Fruit fly (Drosophila melanogaster) whole organism, embryonic: ENCODE results near the gene CG4820.
A peak's percentile ranks its signal among the peaks of the same experiment; 100 is the strongest.

Experiments
- Atf-2 ChIP-seq: fragments of 200-800 bp; sonication (Bioruptor generic); optimal IDR thresholded peaks from 2 replicates; lab custom pipeline; 2016; ENCODE audit warnings: missing biosample characterization, missing genetic modification characterization
- Atf6 ChIP-seq: fragments of 200-800 bp; sonication (Bioruptor generic); IDR thresholded peaks from 2 replicates; pipeline ENCODE4 v1.3.6; 2022; ENCODE audit warnings: missing biosample characterization, missing genetic modification characterization
- Awh ChIP-seq: fragments of 200-800 bp; sonication (Bioruptor generic); IDR thresholded peaks from 2 replicates; pipeline ENCODE4, ENCODE4 v1.3.6; 2022; ENCODE audit warnings: missing biosample characterization, missing genetic modification characterization
- CG10959 ChIP-seq: fragments of 200-800 bp; sonication (Bioruptor generic); IDR thresholded peaks from 2 replicates; pipeline ENCODE4 v1.3.6; 2022; ENCODE audit warnings: missing biosample characterization, missing genetic modification characterization
- CG12659 ChIP-seq: fragments of 200-800 bp; sonication (Bioruptor generic); optimal IDR thresholded peaks from 3 replicates; lab custom pipeline; 2017; ENCODE audit warnings: mild to moderate bottlenecking, missing biosample characterization, missing genetic modification reagents, missing genetic modification characterization
- CG12744 ChIP-seq: fragments of 200-800 bp; sonication (Bioruptor generic); optimal IDR thresholded peaks from 2 replicates; lab custom pipeline; 2016; ENCODE audit warnings: missing biosample characterization, missing genetic modification characterization
- CG14441 ChIP-seq: fragments of 200-800 bp; sonication (Bioruptor generic); IDR thresholded peaks from 2 replicates; pipeline ENCODE4 v1.3.6; 2022; ENCODE audit warnings: missing biosample characterization, missing genetic modification characterization
- CG15696 ChIP-seq: fragments of 200-800 bp; sonication (Bioruptor generic); optimal IDR thresholded peaks from 2 replicates; lab custom pipeline; 2019; ENCODE audit warnings: missing biosample characterization, mild to moderate bottlenecking, missing genetic modification characterization, moderate library complexity
- CG16813 ChIP-seq: fragments of 200-800 bp; sonication (Bioruptor generic); IDR thresholded peaks from 3 replicates; pipeline ENCODE4 v1.3.6; 2022; ENCODE audit warnings: missing biosample characterization, missing genetic modification characterization; ENCODE audit not compliant: partially characterized antibody
- CG2875 ChIP-seq: fragments of 200-800 bp; sonication (Bioruptor generic); optimal IDR thresholded peaks from 2 replicates; lab custom pipeline; 2017; ENCODE audit warnings: missing biosample characterization, mild to moderate bottlenecking, missing genetic modification characterization, missing genetic modification reagents
- CG31388 ChIP-seq: fragments of 200-800 bp; sonication (Bioruptor generic); optimal IDR thresholded peaks from 2 replicates; lab custom pipeline; 2016; ENCODE audit warnings: missing biosample characterization, missing genetic modification characterization
- CG3163 ChIP-seq: fragments of 200-800 bp; sonication (Bioruptor generic); optimal IDR thresholded peaks from 3 replicates; lab custom pipeline; 2016; ENCODE audit warnings: missing biosample characterization, missing genetic modification characterization
- CG32767 ChIP-seq: fragments of 200-800 bp; sonication (Bioruptor generic); IDR thresholded peaks from 2 replicates; pipeline ENCODE4 v1.3.6; 2022; ENCODE audit warnings: missing biosample characterization, missing genetic modification characterization
- CG33213 ChIP-seq: fragments of 200-800 bp; sonication (Bioruptor generic); optimal IDR thresholded peaks from 3 replicates; lab custom pipeline; 2016; ENCODE audit warnings: missing biosample characterization, missing genetic modification characterization
- CG3726 ChIP-seq: fragments of 200-800 bp; sonication (Bioruptor generic); IDR thresholded peaks from 3 replicates; pipeline ENCODE4, ENCODE4 v1.3.6; 2022; ENCODE audit warnings: missing biosample characterization, missing genetic modification characterization
- CG6654 ChIP-seq: fragments of 200-800 bp; sonication (Bioruptor generic); optimal IDR thresholded peaks from 2 replicates; lab custom pipeline; 2017; ENCODE audit warnings: missing biosample characterization, mild to moderate bottlenecking, missing genetic modification characterization
- CG8089 ChIP-seq: fragments of 200-800 bp; sonication (Bioruptor generic); optimal IDR thresholded peaks from 3 replicates; lab custom pipeline; 2016; ENCODE audit warnings: missing biosample characterization, missing genetic modification characterization
- D ChIP-seq, 2 experiments: fragments of 200-800 bp in 1 of 2; fragments of >200 bp in 1 of 2; sonication (Bioruptor generic) in 1 of 2; optimal IDR thresholded peaks; 2 replicates in 1 of 2; 3 replicates in 1 of 2; lab custom pipeline; 2017; ENCODE audit warnings: mild to moderate bottlenecking in 1 of 2, missing biosample characterization in 1 of 2, missing genetic modification characterization in 1 of 2, missing genetic modification reagents in 1 of 2
- D19A ChIP-seq: fragments of 200-800 bp; optimal IDR thresholded peaks from 3 replicates; lab custom pipeline; 2019; ENCODE audit warnings: missing biosample characterization, mild to moderate bottlenecking, missing genetic modification characterization, moderate library complexity
- Dip2 ChIP-seq: fragments of 200-800 bp; sonication (Bioruptor generic); IDR thresholded peaks from 2 replicates; pipeline ENCODE4 v1.3.6; 2022; ENCODE audit warnings: missing biosample characterization, missing genetic modification characterization
- Fer2 ChIP-seq: fragments of 200-800 bp; sonication (Bioruptor generic); optimal IDR thresholded peaks from 2 replicates; lab custom pipeline; 2018; ENCODE audit warnings: missing biosample characterization, mild to moderate bottlenecking, missing genetic modification characterization, moderate library complexity
- Gsc ChIP-seq: fragments of 200-800 bp; sonication (Bioruptor generic); IDR thresholded peaks from 2 replicates; pipeline ENCODE4 v1.3.6; 2022; ENCODE audit warnings: missing biosample characterization, missing genetic modification characterization
- H15 ChIP-seq: fragments of 200-800 bp; sonication (Bioruptor generic); IDR thresholded peaks from 3 replicates; pipeline ENCODE4 v1.3.6; 2022; ENCODE audit warnings: missing biosample characterization, missing genetic modification characterization
- HLH4C ChIP-seq: fragments of 200-800 bp; sonication (Bioruptor generic); IDR thresholded peaks from 3 replicates; pipeline ENCODE4 v1.3.6; 2022; ENCODE audit warnings: missing biosample characterization, missing genetic modification characterization; ENCODE audit not compliant: partially characterized antibody
- HLHmδ ChIP-seq: fragments of 200-800 bp; sonication (Bioruptor generic); optimal IDR thresholded peaks from 2 replicates; lab custom pipeline; 2018; ENCODE audit warnings: missing biosample characterization, mild to moderate bottlenecking, missing genetic modification characterization, moderate library complexity
- Neu2 ChIP-seq: fragments of 200-800 bp; sonication (Bioruptor generic); optimal IDR thresholded peaks from 3 replicates; lab custom pipeline; 2016; ENCODE audit warnings: missing biosample characterization, missing genetic modification characterization, borderline replicate concordance
- Nf-YC ChIP-seq: fragments of 200-800 bp; optimal IDR thresholded peaks from 3 replicates; lab custom pipeline; 2019; ENCODE audit warnings: missing biosample characterization, mild to moderate bottlenecking, missing genetic modification characterization, moderate library complexity
- Sox102F ChIP-seq: fragments of 200-800 bp; sonication (Bioruptor generic); optimal IDR thresholded peaks from 2 replicates; lab custom pipeline; 2018; ENCODE audit warnings: missing biosample characterization, mild to moderate bottlenecking, missing genetic modification characterization, moderate library complexity
- Tbp ChIP-seq: fragments of >200 bp; optimal IDR thresholded peaks from 2 replicates; lab custom pipeline; 2018; ENCODE audit warnings: missing biosample characterization, missing genetic modification characterization
- Usf ChIP-seq: fragments of 200-800 bp; sonication (Bioruptor generic); optimal IDR thresholded peaks from 2 replicates; lab custom pipeline; 2017; ENCODE audit warnings: missing genotype, missing biosample characterization, missing genetic modification characterization
- abd-A ChIP-seq: fragments of 200-800 bp; sonication (Bioruptor generic); optimal IDR thresholded peaks from 3 replicates; lab custom pipeline; 2019; ENCODE audit warnings: missing biosample characterization, mild to moderate bottlenecking, missing genetic modification characterization, moderate library complexity
- bcd ChIP-seq: fragments of 200-800 bp; sonication (Bioruptor generic); optimal IDR thresholded peaks from 2 replicates; lab custom pipeline; 2017; ENCODE audit warnings: missing biosample characterization, mild to moderate bottlenecking, missing genetic modification characterization
- br ChIP-seq: fragments of >200 bp; optimal IDR thresholded peaks from 2 replicates; lab custom pipeline; 2017
- btn ChIP-seq: fragments of 200-800 bp; sonication (Bioruptor generic); optimal IDR thresholded peaks from 2 replicates; lab custom pipeline; 2016; ENCODE audit warnings: missing biosample characterization, missing genetic modification characterization
- chif ChIP-seq, 2 experiments: fragments of 200-800 bp; sonication (Bioruptor generic); optimal IDR thresholded peaks; 3 replicates each; lab custom pipeline; 2016; ENCODE audit warnings: missing biosample characterization in 2 of 2, missing genetic modification characterization in 2 of 2
- da ChIP-seq: fragments of 200-800 bp; sonication (Bioruptor generic); optimal IDR thresholded peaks from 2 replicates; lab custom pipeline; 2016; ENCODE audit warnings: missing biosample characterization, missing genetic modification characterization
- esg ChIP-seq: fragments of 200-800 bp; sonication (Bioruptor generic); conservative IDR thresholded peaks from 2 replicates; pipeline ENCODE4 v1.3.6; 2022; ENCODE audit warnings: missing biosample characterization, missing genetic modification characterization
- exex ChIP-seq: fragments of 200-800 bp; sonication (Bioruptor generic); optimal IDR thresholded peaks from 4 replicates; lab custom pipeline; 2018; ENCODE audit warnings: missing biosample characterization, mild to moderate bottlenecking, missing genetic modification characterization, moderate library complexity
- inv ChIP-seq: fragments of 200-800 bp; sonication (Bioruptor generic); IDR thresholded peaks from 2 replicates; pipeline ENCODE4 v1.3.6; 2022; ENCODE audit warnings: missing biosample characterization, missing genetic modification characterization; ENCODE audit not compliant: partially characterized antibody
- pan ChIP-seq, 4 experiments: fragments of >200 bp in 3 of 4; fragments of 200-800 bp in 1 of 4; sonication (Bioruptor generic) in 1 of 4; optimal IDR thresholded peaks in 3 of 4; IDR thresholded peaks in 1 of 4; 2 replicates each; pipeline versions ENCODE4 v1.3.6 to Lab custom; 2017 to 2022; ENCODE audit warnings: missing biosample characterization in 2 of 4, missing genetic modification characterization in 2 of 4, mixed read lengths in 1 of 4
- pb ChIP-seq: fragments of 200-800 bp; sonication (Bioruptor generic); optimal IDR thresholded peaks from 3 replicates; lab custom pipeline; 2016; ENCODE audit warnings: missing biosample characterization, missing genetic modification characterization
- pros ChIP-seq: fragments of 200-800 bp; sonication (Bioruptor generic); optimal IDR thresholded peaks from 3 replicates; lab custom pipeline; 2019; ENCODE audit warnings: missing biosample characterization, mild to moderate bottlenecking, missing genetic modification characterization, moderate library complexity
- repo ChIP-seq: fragments of 200-800 bp; sonication (Bioruptor generic); optimal IDR thresholded peaks from 2 replicates; lab custom pipeline; 2016; ENCODE audit warnings: missing biosample characterization, missing genetic modification characterization
- sens-2 ChIP-seq: fragments of 200-800 bp; sonication (Bioruptor generic); IDR thresholded peaks from 2 replicates; pipeline ENCODE4 v1.3.6; 2022; ENCODE audit warnings: missing biosample characterization, missing genetic modification characterization
- sim ChIP-seq: fragments of 200-800 bp; sonication (Bioruptor generic); IDR thresholded peaks from 2 replicates; pipeline ENCODE4 v1.3.6; 2022; ENCODE audit warnings: missing biosample characterization, missing genetic modification characterization
- sqz ChIP-seq: fragments of 200-800 bp; sonication (Bioruptor generic); optimal IDR thresholded peaks from 3 replicates; lab custom pipeline; 2018; ENCODE audit warnings: missing biosample characterization, mild to moderate bottlenecking, missing genetic modification characterization
- trem ChIP-seq: fragments of 200-800 bp; optimal IDR thresholded peaks from 3 replicates; lab custom pipeline; 2019; ENCODE audit warnings: missing biosample characterization, mild to moderate bottlenecking, missing genetic modification characterization, moderate library complexity
- vvl ChIP-seq: fragments of 200-800 bp; sonication (Bioruptor generic); IDR thresholded peaks from 2 replicates; pipeline ENCODE4 v1.3.6; 2022; ENCODE audit warnings: missing biosample characterization, missing genetic modification characterization
- wek ChIP-seq: fragments of 200-800 bp; sonication (Bioruptor generic); optimal IDR thresholded peaks from 3 replicates; lab custom pipeline; 2018; ENCODE audit warnings: missing biosample characterization, mild to moderate bottlenecking, missing genetic modification characterization, moderate library complexity
- zfh2 ChIP-seq: fragments of 200-800 bp; sonication (Bioruptor generic); optimal IDR thresholded peaks from 2 replicates; lab custom pipeline; 2016; ENCODE audit warnings: missing biosample characterization, missing genetic modification characterization

Gene CG4820

DNA sequence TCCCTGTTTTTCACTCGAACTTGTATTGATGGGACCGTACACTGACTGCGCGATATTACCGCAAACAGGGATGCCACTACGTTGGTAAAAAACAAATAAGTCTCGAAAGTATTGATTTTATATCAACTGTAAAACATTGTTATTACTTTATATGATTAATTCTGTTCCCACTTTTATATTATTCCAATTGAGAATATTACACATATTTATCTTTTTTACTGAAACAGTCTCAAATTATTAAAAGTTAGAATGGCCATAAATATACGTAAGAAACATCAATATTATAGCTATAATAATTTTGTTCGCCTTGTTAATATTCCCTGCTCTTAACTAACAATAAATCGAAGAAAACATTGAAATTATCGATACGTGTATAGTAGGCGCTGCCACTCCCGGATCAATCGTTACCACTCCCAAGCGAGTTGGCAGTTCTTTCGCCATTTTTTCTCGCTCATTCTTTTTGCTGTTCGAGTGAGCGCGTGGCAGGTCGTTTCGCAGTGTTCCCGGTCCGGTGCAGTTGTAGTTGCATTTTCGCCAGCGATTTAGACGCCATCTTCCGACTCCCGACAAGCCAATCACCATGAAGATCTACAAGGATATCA lies 6.4 kb upstream of the CG4820 start, which contains the start of the genes SdhC and Tctp (continued):
- TF ChIP-seq H15 (no peak), Sox102F (no peak), repo (no peak), HLHmδ (GFP tag; lab: Kevin White, UChicago) (peak; percentile 51), Gsc (GFP tag; lab: Robert Waterston, UW) (no peak), btn (GFP tag; lab: Kevin White, UChicago) (no peak), Usf (GFP tag; lab: Kevin White, UChicago) (no peak), CG12744 (no peak), inv (GFP tag; lab: Robert Waterston, UW) (peak; percentile 25; the same call in 1 of the 2 replicates), zfh2 (GFP tag; lab: Kevin White, UChicago) (peak; percentile 14), esg (no peak), CG8089 (GFP tag; lab: Kevin White, UChicago) (no peak), bcd (peak; percentile 22), trem (tag; lab: Kevin White, UChicago) (peak; percentile 100), Fer2 (no peak), vvl (GFP tag; lab: Robert Waterston, UW) (0 out of 2 replicates have a peak, but pooled peaks have one; percentile 34), sim (GFP tag; lab: Robert Waterston, UW) (no peak), D (optimal IDR thresholded peaks at IDR 0.05; lab: Kevin White, UChicago) (no peak), D (GFP tag; optimal IDR thresholded peaks at IDR 0.05; lab: Kevin White, UChicago) (no peak), Tbp (no peak), CG33213 (GFP tag; lab: Kevin White, UChicago) (peak; percentile 19), Neu2 (no peak), CG2875 (no peak), Awh (GFP tag; lab: Robert Waterston, UW) (0 out of 2 replicates have a peak, but pooled peaks have one; percentile 26), sqz (GFP tag; lab: Kevin White, UChicago) (no peak), CG6654 (GFP tag; lab: Kevin White, UChicago) (no peak), abd-A (tag; lab: Kevin White, UChicago) (no peak), chif (GFP tag; optimal IDR thresholded peaks at IDR 0.05; lab: Kevin White, UChicago) (peak; percentile 6 to 44), exex (tag; lab: Kevin White, UChicago) (peak; percentile 23), wek (GFP tag; lab: Kevin White, UChicago) (no peak), da (no peak), HLH4C (GFP tag; lab: Robert Waterston, UW) (no peak), CG16813 (peak; percentile 20; the same call in 1 of the 3 replicates), CG32767 (GFP tag; lab: Robert Waterston, UW) (no peak), CG15696 (peak; percentile 57), CG14441 (no peak), D19A (tag; lab: Kevin White, UChicago) (peak; percentile 6), Nf-YC (tag; lab: Kevin White, UChicago) (peak; percentile 70), Dip2 (GFP tag; lab: Robert Waterston, UW) (no peak), pb (GFP tag; lab: Kevin White, UChicago) (peak; percentile 18), sens-2 (GFP tag; lab: Robert Waterston, UW) (no peak), Atf6 (GFP tag; lab: Robert Waterston, UW) (no peak), Atf-2 (GFP tag; lab: Kevin White, UChicago) (peak; percentile 6), CG12659 (GFP tag; lab: Kevin White, UChicago) (peak; percentile 83), CG3163 (GFP tag; lab: Kevin White, UChicago) (no peak), CG31388 (no peak), br (lab: Kevin White, UChicago) (no peak), CG3726 (no peak), pan (optimal IDR thresholded peaks at IDR 0.05; lab: Kevin White, UChicago) (no peak), pan (GFP tag; optimal IDR thresholded peaks at IDR 0.05 in 1 of 2, IDR thresholded peaks at IDR 0.05 in 1 of 2) (peak in 1 of 2 experiments; percentile 29), CG10959 (GFP tag; lab: Robert Waterston, UW) (no peak), pros (GFP tag; lab: Kevin White, UChicago) (no peak)
